Worm (Caenorhabditis elegans): Measurements from ENCODE around the gene F41C3.11.

ce11 chrII:4775802-4776201, 42.1 kb upstream of the F41C3.11 start:
- no peak for TF ChIP-seq fax-1 (tag; optimal IDR thresholded peaks at IDR 0.05)
- TF ChIP-seq ztf-16 (tag; optimal IDR thresholded peaks at IDR 0.05): no peak
- TF ChIP-seq pha-4 (tag; optimal IDR thresholded peaks at IDR 0.05): no peak
- TF ChIP-seq tbx-2 (tag; optimal IDR thresholded peaks at IDR 0.05): no peak
- TF ChIP-seq ama-1 (optimal IDR thresholded peaks at IDR 0.05): no peak
- TF ChIP-seq sdc-2 (tag; optimal IDR thresholded peaks at IDR 0.05): no peak
- no peak for TF ChIP-seq gmeb-2 (tag; optimal IDR thresholded peaks at IDR 0.05)
- TF ChIP-seq nhr-11 (tag; optimal IDR thresholded peaks at IDR 0.05): no peak
- TF ChIP-seq K09A11.1 (tag; optimal IDR thresholded peaks at IDR 0.05; ENCODE audit: insufficient read depth): no peak
- no peak for TF ChIP-seq nfya-1 (tag; optimal IDR thresholded peaks at IDR 0.05)
